Fruit fly (Drosophila melanogaster) whole organism, embryonic: ENCODE measurements around the gene CG42810.
A peak's percentile ranks its signal among the peaks of the same experiment; 100 is the strongest.

Experiments used
- Antp ChIP-seq: fragments of 200-800 bp; sonication (Bioruptor generic); optimal IDR thresholded peaks from 3 replicates; lab custom pipeline; 2016; ENCODE audit warnings: missing biosample characterization, missing genetic modification characterization
- Asciz ChIP-seq: fragments of 200-800 bp; sonication (Bioruptor generic); optimal IDR thresholded peaks from 2 replicates; lab custom pipeline; 2017; ENCODE audit warnings: missing biosample characterization, mild to moderate bottlenecking, missing genetic modification characterization, missing genetic modification reagents
- Blimp-1 ChIP-seq: fragments of 200-800 bp; sonication (Bioruptor generic); optimal IDR thresholded peaks from 3 replicates; lab custom pipeline; 2018; ENCODE audit warnings: missing biosample characterization, missing genetic modification characterization, mild to moderate bottlenecking, moderate library complexity, missing genetic modification reagents
- CG10147 ChIP-seq: fragments of 200-800 bp; sonication (Bioruptor generic); optimal IDR thresholded peaks from 2 replicates; lab custom pipeline; 2019; ENCODE audit warnings: missing biosample characterization, mild to moderate bottlenecking, missing genetic modification characterization, moderate library complexity
- CG10462 ChIP-seq: fragments of 200-800 bp; sonication (Bioruptor generic); optimal IDR thresholded peaks from 2 replicates; lab custom pipeline; 2016; ENCODE audit warnings: missing biosample characterization, missing genetic modification characterization
- CG12391 ChIP-seq: fragments of 200-800 bp; sonication (Bioruptor generic); optimal IDR thresholded peaks from 3 replicates; lab custom pipeline; 2018; ENCODE audit warnings: missing biosample characterization, mild to moderate bottlenecking, missing genetic modification characterization, moderate library complexity
- CG12769 ChIP-seq: fragments of 200-800 bp; sonication (Bioruptor generic); optimal IDR thresholded peaks from 2 replicates; lab custom pipeline; 2019; ENCODE audit warnings: missing biosample characterization, mild to moderate bottlenecking, missing genetic modification characterization, moderate library complexity
- CG14050 ChIP-seq: fragments of 200-800 bp; sonication (Bioruptor generic); IDR thresholded peaks from 3 replicates; pipeline ENCODE4 v1.3.6; 2022; ENCODE audit warnings: missing biosample characterization, missing genetic modification characterization
- CG14860 ChIP-seq: fragments of 200-800 bp; sonication (Bioruptor generic); IDR thresholded peaks from 3 replicates; pipeline ENCODE4 v1.3.6; 2022; ENCODE audit warnings: missing biosample characterization, missing genetic modification characterization; ENCODE audit not compliant: partially characterized antibody
- CG15073 ChIP-seq: fragments of 200-800 bp; sonication (Bioruptor generic); optimal IDR thresholded peaks from 2 replicates; lab custom pipeline; 2016; ENCODE audit warnings: missing biosample characterization, missing genetic modification characterization
- CG15696 ChIP-seq: fragments of 200-800 bp; sonication (Bioruptor generic); optimal IDR thresholded peaks from 2 replicates; lab custom pipeline; 2019; ENCODE audit warnings: missing biosample characterization, mild to moderate bottlenecking, missing genetic modification characterization, moderate library complexity
- CG2120 ChIP-seq: fragments of 200-800 bp; sonication (Bioruptor generic); optimal IDR thresholded peaks from 3 replicates; lab custom pipeline; 2016; ENCODE audit warnings: missing biosample characterization, missing genetic modification characterization
- CG30403 ChIP-seq: fragments of 200-800 bp; sonication (Bioruptor generic); optimal IDR thresholded peaks from 3 replicates; lab custom pipeline; 2016; ENCODE audit warnings: missing biosample characterization, missing genetic modification characterization
- CG3407 ChIP-seq: fragments of 200-800 bp; sonication (Bioruptor generic); optimal IDR thresholded peaks from 2 replicates; lab custom pipeline; 2018; ENCODE audit warnings: missing biosample characterization, mild to moderate bottlenecking, missing genetic modification characterization
- CG3726 ChIP-seq: fragments of 200-800 bp; sonication (Bioruptor generic); IDR thresholded peaks from 3 replicates; pipeline ENCODE4, ENCODE4 v1.3.6; 2022; ENCODE audit warnings: missing biosample characterization, missing genetic modification characterization
- CG42726 ChIP-seq: fragments of 200-800 bp; sonication (Bioruptor generic); IDR thresholded peaks from 2 replicates; pipeline ENCODE4 v1.3.6; 2022; ENCODE audit warnings: missing biosample characterization, missing genetic modification characterization; ENCODE audit not compliant: partially characterized antibody
- CG6683 ChIP-seq: fragments of 200-800 bp; sonication (Bioruptor generic); optimal IDR thresholded peaks from 2 replicates; lab custom pipeline; 2017; ENCODE audit warnings: missing biosample characterization, mild to moderate bottlenecking, missing genetic modification characterization, missing genetic modification reagents
- CG6791 ChIP-seq: fragments of 200-800 bp; sonication (Bioruptor generic); IDR thresholded peaks from 3 replicates; pipeline ENCODE4 v1.3.6; 2022; ENCODE audit warnings: missing biosample characterization, missing genetic modification characterization; ENCODE audit not compliant: partially characterized antibody
- CG6854 ChIP-seq: fragments of 200-800 bp; sonication (Bioruptor generic); optimal IDR thresholded peaks from 3 replicates; lab custom pipeline; 2017; ENCODE audit warnings: missing biosample characterization, mild to moderate bottlenecking, missing genetic modification characterization
- CG8478 ChIP-seq: fragments of >200 bp; optimal IDR thresholded peaks from 2 replicates; lab custom pipeline; 2018
- CG9727 ChIP-seq: fragments of 200-800 bp; sonication (Bioruptor generic); optimal IDR thresholded peaks from 3 replicates; lab custom pipeline; 2017; ENCODE audit warnings: missing biosample characterization, mild to moderate bottlenecking, missing genetic modification characterization
- CG9876 ChIP-seq: fragments of 200-800 bp; sonication (Bioruptor generic); optimal IDR thresholded peaks from 2 replicates; lab custom pipeline; 2016; ENCODE audit warnings: missing biosample characterization, missing genetic modification characterization
- D19A ChIP-seq: fragments of 200-800 bp; optimal IDR thresholded peaks from 3 replicates; lab custom pipeline; 2019; ENCODE audit warnings: missing biosample characterization, mild to moderate bottlenecking, missing genetic modification characterization, moderate library complexity
- Ets65A ChIP-seq: fragments of 200-800 bp; sonication (Bioruptor generic); peaks from one replicate; lab custom pipeline; 2016; ENCODE audit warnings: missing biosample characterization, missing genetic modification characterization
- Fer2 ChIP-seq: fragments of 200-800 bp; sonication (Bioruptor generic); optimal IDR thresholded peaks from 2 replicates; lab custom pipeline; 2018; ENCODE audit warnings: missing biosample characterization, mild to moderate bottlenecking, missing genetic modification characterization, moderate library complexity
- HLH4C ChIP-seq: fragments of 200-800 bp; sonication (Bioruptor generic); IDR thresholded peaks from 3 replicates; pipeline ENCODE4 v1.3.6; 2022; ENCODE audit warnings: missing biosample characterization, missing genetic modification characterization; ENCODE audit not compliant: partially characterized antibody
- Hmx ChIP-seq: fragments of 200-800 bp; sonication (Bioruptor generic); optimal IDR thresholded peaks from 2 replicates; lab custom pipeline; 2016; ENCODE audit warnings: missing biosample characterization, missing genetic modification characterization
- Hr3 ChIP-seq: fragments of 200-800 bp; sonication (Bioruptor generic); optimal IDR thresholded peaks from 3 replicates; lab custom pipeline; 2016; ENCODE audit warnings: missing biosample characterization, missing genetic modification characterization
- Nf-YB ChIP-seq: fragments of 200-800 bp; sonication (Bioruptor generic); optimal IDR thresholded peaks from 3 replicates; lab custom pipeline; 2019; ENCODE audit warnings: missing biosample characterization, mild to moderate bottlenecking, missing genetic modification characterization, moderate library complexity
- Opbp ChIP-seq: fragments of 200-800 bp; sonication (Bioruptor generic); IDR thresholded peaks from 3 replicates; pipeline ENCODE4 v1.3.6; 2022; ENCODE audit warnings: missing biosample characterization, missing genetic modification characterization; ENCODE audit not compliant: partially characterized antibody
- Optix ChIP-seq: fragments of 200-800 bp; sonication (Bioruptor generic); IDR thresholded peaks from 3 replicates; pipeline ENCODE4 v1.3.6; 2022; ENCODE audit warnings: missing biosample characterization, missing genetic modification characterization
- PHDP ChIP-seq: fragments of 200-800 bp; sonication (Bioruptor generic); optimal IDR thresholded peaks from 3 replicates; lab custom pipeline; 2018; ENCODE audit warnings: missing biosample characterization, mild to moderate bottlenecking, missing genetic modification characterization, moderate library complexity
- Scr ChIP-seq: fragments of 200-800 bp; sonication (Bioruptor generic); IDR thresholded peaks from 2 replicates; pipeline ENCODE4 v1.3.6; 2022; ENCODE audit warnings: missing biosample characterization, missing genetic modification characterization; ENCODE audit not compliant: partially characterized antibody
- Xrp1 ChIP-seq: fragments of 200-800 bp; sonication (Bioruptor generic); IDR thresholded peaks from 2 replicates; pipeline ENCODE4 v1.3.6; 2022; ENCODE audit warnings: missing biosample characterization, missing genetic modification characterization
- bsh ChIP-seq, 2 experiments: fragments of 200-800 bp; sonication (Bioruptor generic); optimal IDR thresholded peaks; 2 replicates each; lab custom pipeline; 2017 to 2018; ENCODE audit warnings: mild to moderate bottlenecking in 2 of 2, missing biosample characterization in 2 of 2, missing genetic modification characterization in 2 of 2, moderate library complexity in 1 of 2
- en ChIP-seq: fragments of 200-800 bp; sonication (Bioruptor generic); optimal IDR thresholded peaks from 2 replicates; lab custom pipeline; 2016; ENCODE audit warnings: missing biosample characterization, missing genetic modification characterization
- gcm2 ChIP-seq: fragments of 200-800 bp; sonication (Bioruptor generic); optimal IDR thresholded peaks from 2 replicates; lab custom pipeline; 2016; ENCODE audit warnings: missing biosample characterization, missing genetic modification characterization
- grau ChIP-seq: fragments of 200-800 bp; optimal IDR thresholded peaks from 3 replicates; lab custom pipeline; 2019; ENCODE audit warnings: missing biosample characterization, mild to moderate bottlenecking, missing genetic modification characterization, moderate library complexity
- hbn ChIP-seq: fragments of 200-800 bp; sonication (Bioruptor generic); IDR thresholded peaks from 2 replicates; pipeline ENCODE4 v1.3.6; 2022; ENCODE audit warnings: missing biosample characterization, missing genetic modification characterization; ENCODE audit not compliant: partially characterized antibody
- inv ChIP-seq: fragments of 200-800 bp; sonication (Bioruptor generic); IDR thresholded peaks from 2 replicates; pipeline ENCODE4 v1.3.6; 2022; ENCODE audit warnings: missing biosample characterization, missing genetic modification characterization; ENCODE audit not compliant: partially characterized antibody
- jigr1 ChIP-seq: fragments of 200-800 bp; sonication (Bioruptor generic); IDR thresholded peaks from 3 replicates; pipeline ENCODE4 v1.3.6; 2022; ENCODE audit warnings: missing biosample characterization, missing genetic modification characterization
- knrl ChIP-seq: fragments of 200-800 bp; sonication (Bioruptor generic); IDR thresholded peaks from 3 replicates; pipeline ENCODE4 v1.3.6; 2022; ENCODE audit warnings: missing biosample characterization, missing genetic modification characterization; ENCODE audit not compliant: partially characterized antibody
- oc ChIP-seq: fragments of 200-800 bp; sonication (Bioruptor generic); optimal IDR thresholded peaks from 2 replicates; lab custom pipeline; 2018; ENCODE audit warnings: missing biosample characterization, mild to moderate bottlenecking, missing genetic modification characterization, moderate library complexity
- pho ChIP-seq: fragments of 200-800 bp; sonication (Bioruptor generic); optimal IDR thresholded peaks from 2 replicates; lab custom pipeline; 2016; ENCODE audit warnings: missing biosample characterization, missing genetic modification characterization
- psq ChIP-seq: fragments of 200-800 bp; sonication (Bioruptor generic); optimal IDR thresholded peaks from 2 replicates; lab custom pipeline; 2017; ENCODE audit warnings: missing biosample characterization, missing genetic modification characterization
- slbo ChIP-seq: fragments of 200-800 bp; sonication (Bioruptor generic); IDR thresholded peaks from 2 replicates; pipeline ENCODE4 v1.3.6; 2022; ENCODE audit warnings: missing biosample characterization, missing genetic modification characterization
- vfl ChIP-seq: fragments of 200-800 bp; sonication (Bioruptor generic); optimal IDR thresholded peaks from 2 replicates; lab custom pipeline; 2016; ENCODE audit warnings: missing biosample characterization, missing genetic modification characterization
- zf30C ChIP-seq: fragments of 200-800 bp; sonication (Bioruptor generic); optimal IDR thresholded peaks from 3 replicates; lab custom pipeline; 2018; ENCODE audit warnings: missing biosample characterization, mild to moderate bottlenecking, missing genetic modification characterization
- zfh2 ChIP-seq: fragments of 200-800 bp; sonication (Bioruptor generic); optimal IDR thresholded peaks from 2 replicates; lab custom pipeline; 2016; ENCODE audit warnings: missing biosample characterization, missing genetic modification characterization

Gene CG42810

DNA sequence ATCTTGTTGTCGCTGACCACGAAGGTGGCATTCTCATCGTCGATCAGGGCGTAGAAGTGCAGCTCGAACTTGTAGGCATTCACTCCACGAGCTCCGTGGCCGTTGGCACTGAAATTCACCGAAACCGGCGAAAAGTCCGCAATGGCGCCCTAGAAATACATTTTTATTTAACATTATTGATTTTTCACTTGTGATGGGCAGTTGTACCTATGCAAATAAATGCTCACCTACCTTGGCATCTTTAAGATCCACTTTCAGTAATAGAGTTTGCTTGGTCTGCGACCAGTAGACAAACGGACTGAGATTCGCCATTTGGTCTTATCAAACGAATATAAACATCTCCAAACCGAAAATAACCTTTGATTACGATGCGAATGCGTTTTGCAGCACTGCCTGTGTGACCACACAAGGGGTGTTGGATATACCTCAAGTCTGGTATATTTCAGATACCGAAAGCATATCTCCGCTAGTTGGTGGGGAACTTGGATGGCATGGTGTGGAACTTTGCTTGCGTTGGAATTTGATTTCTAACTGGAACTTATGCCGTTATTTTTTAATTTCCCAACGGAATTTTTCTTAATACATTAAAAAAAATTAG, 14.1 kb upstream of the CG42810 start, which contains the start of gene Hacd2 (continued):
- no peak for TF ChIP-seq CG14050 (GFP tag; lab: Robert Waterston, UW)
- TF ChIP-seq Opbp = peak; percentile 61; the same call in 2 of the 3 replicates
- TF ChIP-seq CG14860 (GFP tag; lab: Robert Waterston, UW) = 0 out of 3 replicates have a peak, but pooled peaks have one; percentile 11
- no peak for TF ChIP-seq CG12769 (tag; lab: Kevin White, UChicago)
- TF ChIP-seq CG15696 (tag; lab: Kevin White, UChicago) = no peak
- no peak for TF ChIP-seq gcm2 (GFP tag; lab: Kevin White, UChicago)
- TF ChIP-seq Antp (GFP tag; lab: Kevin White, UChicago) = peak; percentile 38
- TF ChIP-seq hbn (GFP tag; lab: Robert Waterston, UW) = no peak
- peak; percentile 76 for TF ChIP-seq Ets65A (GFP tag; lab: Kevin White, UChicago)
- no peak for TF ChIP-seq CG9727
- TF ChIP-seq CG15073 (GFP tag; lab: Kevin White, UChicago) = no peak
- TF ChIP-seq CG3407 = no peak
- TF ChIP-seq Hr3 = no peak
- TF ChIP-seq PHDP (tag; lab: Kevin White, UChicago) = peak; percentile 19
- no peak for TF ChIP-seq Asciz (GFP tag; lab: Kevin White, UChicago)
- TF ChIP-seq Hmx = no peak
- TF ChIP-seq Nf-YB = no peak
- TF ChIP-seq zfh2 (GFP tag; lab: Kevin White, UChicago) = peak; percentile 48
- TF ChIP-seq CG30403 = no peak
- TF ChIP-seq CG10147 (GFP tag; lab: Kevin White, UChicago) = no peak
- TF ChIP-seq CG8478 (lab: Kevin White, UChicago) = no peak
- TF ChIP-seq CG3726 (GFP tag; lab: Robert Waterston, UW) = no peak
- TF ChIP-seq CG10462 (GFP tag; lab: Kevin White, UChicago) = no peak
- no peak for TF ChIP-seq bsh (GFP tag; optimal IDR thresholded peaks at IDR 0.05; lab: Kevin White, UChicago)
- TF ChIP-seq HLH4C (GFP tag; lab: Robert Waterston, UW) = no peak
- TF ChIP-seq CG9876 = peak; percentile 39
- 0 out of 2 replicates have a peak, but pooled peaks have one; percentile 14 for TF ChIP-seq Xrp1 (GFP tag; lab: Robert Waterston, UW)
- TF ChIP-seq CG6854 (GFP tag; lab: Kevin White, UChicago) = no peak
- TF ChIP-seq zf30C (GFP tag; lab: Kevin White, UChicago) = no peak
- no peak for TF ChIP-seq oc
- TF ChIP-seq grau (tag; lab: Kevin White, UChicago) = no peak
- peak; percentile 63; the same call in 2 of the 3 replicates for TF ChIP-seq CG6791 (GFP tag; lab: Robert Waterston, UW)
- TF ChIP-seq psq (GFP tag; lab: Kevin White, UChicago) = no peak
- no peak for TF ChIP-seq Blimp-1 (GFP tag; lab: Kevin White, UChicago)
- no peak for TF ChIP-seq Optix (GFP tag; lab: Robert Waterston, UW)
- peak; percentile 34; the same call in 1 of the 3 replicates for TF ChIP-seq knrl
- peak; percentile 46 for TF ChIP-seq Scr (GFP tag; lab: Robert Waterston, UW)
- peak; percentile 58 for TF ChIP-seq slbo (GFP tag; lab: Robert Waterston, UW)
- TF ChIP-seq CG42726 (GFP tag; lab: Robert Waterston, UW) = no peak; the same call in 1 of the 2 replicates
- no peak for TF ChIP-seq D19A (tag; lab: Kevin White, UChicago)
- no peak for TF ChIP-seq CG6683 (GFP tag; lab: Kevin White, UChicago)
- TF ChIP-seq CG2120 = peak; percentile 47
- TF ChIP-seq CG12391 (tag; lab: Kevin White, UChicago) = no peak
- no peak for TF ChIP-seq Fer2
- TF ChIP-seq jigr1 = no peak
- no peak for TF ChIP-seq inv (GFP tag; lab: Robert Waterston, UW)
- TF ChIP-seq en (GFP tag; lab: Kevin White, UChicago) = no peak
- peak; percentile 20 for TF ChIP-seq vfl (GFP tag; lab: Kevin White, UChicago)
- TF ChIP-seq pho (GFP tag; lab: Kevin White, UChicago) = peak; percentile 39
